Worm (Caenorhabditis elegans) whole organism, young adult: ENCODE measurements around the gene zipt-7.1.
A peak's percentile ranks its signal among the peaks of the same experiment; 100 is the strongest.

Experiments
- F23B12.7 ChIP-seq: sonication (generic microtip); optimal IDR thresholded peaks from 2 replicates; lab custom pipeline; 2017; ENCODE audit warnings: missing genetic modification characterization, mild to moderate bottlenecking, missing compliant biosample characterization, antibody characterized with exemption, moderate library complexity; ENCODE audit not compliant: insufficient read depth
- F33H1.4 ChIP-seq: fragments of 200-800 bp; sonication (Bioruptor generic); IDR thresholded peaks from 2 replicates; pipeline ENCODE4 v1.3.6; 2022; ENCODE audit warnings: missing genetic modification reagents, missing genetic modification characterization, missing compliant biosample characterization
- F39B2.1 ChIP-seq: fragments of 200-800 bp; sonication (Bioruptor generic); IDR thresholded peaks from 2 replicates; pipeline ENCODE4 v1.3.6; 2022; ENCODE audit warnings: missing genetic modification reagents, missing genetic modification characterization, missing compliant biosample characterization
- F49E8.2 ChIP-seq: sonication (generic microtip); optimal IDR thresholded peaks from 3 replicates; lab custom pipeline; 2017; ENCODE audit warnings: missing genetic modification characterization, mild to moderate bottlenecking, missing compliant biosample characterization, antibody characterized with exemption, moderate library complexity; ENCODE audit not compliant: insufficient read depth
- Y53F4B.3 ChIP-seq: fragments of 200-800 bp; sonication (Bioruptor generic); IDR thresholded peaks from 2 replicates; pipeline ENCODE4 v1.3.6; 2022; ENCODE audit warnings: missing genetic modification reagents, missing genetic modification characterization, missing compliant biosample characterization
- Y56A3A.18 ChIP-seq: fragments of 200-800 bp; sonication (Bioruptor generic); IDR thresholded peaks from 2 replicates; pipeline ENCODE4 v1.3.6; 2022; ENCODE audit warnings: missing genetic modification reagents, missing genetic modification characterization, missing compliant biosample characterization
- akir-1 ChIP-seq: fragments of 200-800 bp; sonication (Bioruptor generic); optimal IDR thresholded peaks from 2 replicates; lab custom pipeline; 2018; ENCODE audit warnings: mild to moderate bottlenecking, missing genetic modification characterization, moderate library complexity, missing compliant biosample characterization
- ama-1 ChIP-seq, 3 experiments: fragments of 150-350 bp in 1 of 3; sonication (generic microtip) in 2 of 3; optimal IDR thresholded peaks; 2 replicates each; lab custom pipeline; 2014 to 2018; ENCODE audit warnings: missing biosample characterization in 2 of 3, missing genetic modification characterization in 2 of 3, missing genetic modification reagents in 2 of 3
- aptf-2 ChIP-seq: fragments of 200-800 bp; sonication (Bioruptor generic); conservative IDR thresholded peaks from 2 replicates; pipeline ENCODE4 v1.3.6; 2022; ENCODE audit warnings: missing genetic modification reagents, missing genetic modification characterization, missing compliant biosample characterization
- aptf-3 ChIP-seq: fragments of 200-800 bp; sonication (Bioruptor generic); IDR thresholded peaks from 2 replicates; pipeline ENCODE4 v1.3.6; 2022; ENCODE audit warnings: missing genetic modification characterization, missing compliant biosample characterization
- atf-7 ChIP-seq: sonication (generic microtip); optimal IDR thresholded peaks from 2 replicates; lab custom pipeline; 2017; ENCODE audit warnings: mild to moderate bottlenecking, missing genetic modification characterization, missing compliant biosample characterization
- ceh-100 ChIP-seq: fragments of 200-800 bp; sonication (Bioruptor generic); IDR thresholded peaks from 2 replicates; pipeline ENCODE4 v1.3.6; 2022; ENCODE audit warnings: missing genetic modification reagents, missing genetic modification characterization, missing compliant biosample characterization
- ceh-40 ChIP-seq: fragments of 200-800 bp; sonication (Bioruptor generic); IDR thresholded peaks from 2 replicates; pipeline ENCODE4 v1.3.6; 2022; ENCODE audit warnings: missing genetic modification characterization, missing compliant biosample characterization
- ceh-79 ChIP-seq: sonication (generic microtip); optimal IDR thresholded peaks from 2 replicates; lab custom pipeline; 2017; ENCODE audit warnings: mild to moderate bottlenecking, missing genetic modification characterization, missing compliant biosample characterization
- ceh-91 ChIP-seq: fragments of 200-800 bp; sonication (Bioruptor generic); IDR thresholded peaks from 2 replicates; pipeline ENCODE4 v1.3.6; 2022; ENCODE audit warnings: missing genetic modification reagents, missing genetic modification characterization, missing compliant biosample characterization
- chd-7 ChIP-seq: sonication (generic microtip); optimal IDR thresholded peaks from 2 replicates; lab custom pipeline; 2016; ENCODE audit warnings: mild to moderate bottlenecking, missing genetic modification characterization, moderate library complexity, missing compliant biosample characterization
- die-1 ChIP-seq: sonication (generic microtip); optimal IDR thresholded peaks from 2 replicates; lab custom pipeline; 2016; ENCODE audit warnings: missing genotype, mild to moderate bottlenecking, missing genetic modification characterization, missing compliant biosample characterization
- dpff-1 ChIP-seq: sonication (generic microtip); optimal IDR thresholded peaks from 2 replicates; lab custom pipeline; 2017; ENCODE audit warnings: mild to moderate bottlenecking, missing genetic modification characterization, missing compliant biosample characterization
- egrh-3 ChIP-seq: fragments of 200-800 bp; sonication (Bioruptor generic); IDR thresholded peaks from 2 replicates; pipeline ENCODE4 v1.3.6; 2022; ENCODE audit warnings: missing genetic modification reagents, missing genetic modification characterization, missing compliant biosample characterization
- hrde-1 ChIP-seq: sonication (generic microtip); optimal IDR thresholded peaks from 2 replicates; lab custom pipeline; 2016; ENCODE audit warnings: missing genetic modification characterization, mild to moderate bottlenecking, missing compliant biosample characterization, moderate library complexity, missing genotype, missing genetic modification reagents, borderline replicate concordance
- let-526 ChIP-seq: fragments of 200-800 bp; sonication (Bioruptor generic); IDR thresholded peaks from 2 replicates; pipeline ENCODE4 v1.3.6; 2022; ENCODE audit warnings: missing genetic modification reagents, missing genetic modification characterization, missing compliant biosample characterization
- let-607 ChIP-seq, 2 experiments: fragments of 200-800 bp in 1 of 2; sonication (Bioruptor generic) in 1 of 2; sonication (generic microtip) in 1 of 2; optimal IDR thresholded peaks; 2 replicates each; lab custom pipeline; 2016 to 2018; ENCODE audit warnings: mild to moderate bottlenecking in 2 of 2, missing compliant biosample characterization in 2 of 2, missing genetic modification characterization in 2 of 2, moderate library complexity in 2 of 2, missing genotype in 1 of 2
- lin-40 ChIP-seq: sonication (generic microtip); optimal IDR thresholded peaks from 2 replicates; lab custom pipeline; 2016; ENCODE audit warnings: missing genetic modification characterization, mild to moderate bottlenecking, missing compliant biosample characterization, missing genotype, missing genetic modification reagents
- lin-54 ChIP-seq: fragments of 200-800 bp; sonication (Bioruptor generic); optimal IDR thresholded peaks from 2 replicates; lab custom pipeline; 2018; ENCODE audit warnings: mild to moderate bottlenecking, missing genetic modification characterization, missing compliant biosample characterization
- lsl-1 ChIP-seq: fragments of 200-800 bp; sonication (Bioruptor generic); optimal IDR thresholded peaks from 2 replicates; lab custom pipeline; 2018; ENCODE audit warnings: mild to moderate bottlenecking, missing genetic modification characterization, moderate library complexity, missing compliant biosample characterization
- madf-3 ChIP-seq: fragments of 200-800 bp; sonication (Bioruptor generic); IDR thresholded peaks from 2 replicates; pipeline ENCODE4 v1.3.6; 2022; ENCODE audit warnings: missing genetic modification reagents, missing genetic modification characterization, missing compliant biosample characterization
- madf-6 ChIP-seq: fragments of 200-800 bp; sonication (Bioruptor generic); IDR thresholded peaks from 2 replicates; pipeline ENCODE4 v1.3.6; 2022; ENCODE audit warnings: missing genetic modification reagents, missing genetic modification characterization, missing compliant biosample characterization
- mel-28 ChIP-seq: sonication (generic microtip); optimal IDR thresholded peaks from 2 replicates; lab custom pipeline; 2016; ENCODE audit warnings: borderline replicate concordance, mild to moderate bottlenecking, missing genetic modification characterization, missing compliant biosample characterization
- mxl-1 ChIP-seq: sonication (generic microtip); optimal IDR thresholded peaks from 2 replicates; lab custom pipeline; 2016; ENCODE audit warnings: missing genetic modification characterization, missing compliant biosample characterization
- nfya-1 ChIP-seq: sonication (generic microtip); optimal IDR thresholded peaks from 2 replicates; lab custom pipeline; 2017; ENCODE audit warnings: antibody characterized with exemption, missing compliant biosample characterization, missing genetic modification characterization, borderline replicate concordance; ENCODE audit not compliant: insufficient read depth
- nfyb-1 ChIP-seq: fragments of 200-800 bp; sonication (Bioruptor generic); IDR thresholded peaks from 2 replicates; pipeline ENCODE4 v1.3.6; 2022; ENCODE audit warnings: missing genetic modification reagents, missing genetic modification characterization, missing compliant biosample characterization
- nhr-120 ChIP-seq: fragments of 200-800 bp; sonication (Bioruptor generic); IDR thresholded peaks from 2 replicates; pipeline ENCODE4 v1.3.6; 2022; ENCODE audit warnings: missing genetic modification characterization, missing compliant biosample characterization
- nhr-27 ChIP-seq: fragments of 200-800 bp; sonication (Bioruptor generic); optimal IDR thresholded peaks from 2 replicates; lab custom pipeline; 2018; ENCODE audit warnings: mild to moderate bottlenecking, missing genetic modification characterization, moderate library complexity, missing compliant biosample characterization
- nhr-80 ChIP-seq: sonication (generic microtip); optimal IDR thresholded peaks from 2 replicates; lab custom pipeline; 2016; ENCODE audit warnings: missing genetic modification characterization, missing compliant biosample characterization
- pha-4 ChIP-seq: fragments of 150-350 bp; sonication (generic microtip); optimal IDR thresholded peaks from 2 replicates; lab custom pipeline; 2014; ENCODE audit warnings: missing biosample characterization, missing genetic modification reagents, missing genetic modification characterization
- rcor-1 ChIP-seq: fragments of 200-800 bp; sonication (Bioruptor generic); IDR thresholded peaks from 2 replicates; pipeline ENCODE4 v1.3.6; 2022; ENCODE audit warnings: missing genetic modification reagents, missing genetic modification characterization, missing compliant biosample characterization
- repo-1 ChIP-seq: sonication (generic microtip); optimal IDR thresholded peaks from 2 replicates; lab custom pipeline; 2017; ENCODE audit warnings: mild to moderate bottlenecking, missing genetic modification characterization, missing compliant biosample characterization
- rpc-1 ChIP-seq, 2 experiments: fragments of 150-350 bp in 1 of 2; sonication (generic microtip) in 1 of 2; optimal IDR thresholded peaks; 2 replicates each; lab custom pipeline; 2014 to 2018; ENCODE audit warnings: missing biosample characterization in 1 of 2, missing genetic modification characterization in 1 of 2, missing genetic modification reagents in 1 of 2, missing genotype in 1 of 2
- snpc-1.1 ChIP-seq: sonication (generic microtip); optimal IDR thresholded peaks from 2 replicates; lab custom pipeline; 2017; ENCODE audit warnings: missing genetic modification characterization, mild to moderate bottlenecking, missing compliant biosample characterization, antibody characterized with exemption, moderate library complexity, missing genotype, missing genetic modification reagents; ENCODE audit not compliant: insufficient read depth
- snpc-3.4 ChIP-seq: sonication (generic microtip); optimal IDR thresholded peaks from 2 replicates; lab custom pipeline; 2017; ENCODE audit warnings: missing genetic modification characterization, mild to moderate bottlenecking, missing compliant biosample characterization, antibody characterized with exemption, moderate library complexity, missing genotype, missing genetic modification reagents
- snpc-4 ChIP-seq, 5 experiments: fragments of 150-350 bp in 1 of 5; sonication (generic microtip) in 4 of 5; optimal IDR thresholded peaks; 2 replicates each; lab custom pipeline; 2014 to 2018; ENCODE audit warnings: missing genetic modification characterization in 5 of 5, missing biosample characterization in 3 of 5, antibody characterized with exemption in 2 of 5, mild to moderate bottlenecking in 2 of 5, missing compliant biosample characterization in 2 of 5, missing genotype in 2 of 5, moderate library complexity in 2 of 5, missing genetic modification reagents in 1 of 5
- tbx-9 ChIP-seq: sonication (generic microtip); optimal IDR thresholded peaks from 2 replicates; lab custom pipeline; 2016; ENCODE audit warnings: borderline replicate concordance, missing genetic modification characterization, inconsistent platforms, missing compliant biosample characterization
- unc-62 ChIP-seq: fragments of 150-350 bp; optimal IDR thresholded peaks from 2 replicates; lab custom pipeline; 2014; ENCODE audit warnings: missing biosample characterization, missing genetic modification reagents, missing genetic modification characterization

Gene zipt-7.1

ce11 chrIV:17281060-17282021 is 6.6 kb downstream of the zipt-7.1 start (continued):
- peak; percentile 72 for TF ChIP-seq snpc-1.1 (tag; lab: Kevin White, UChicago)
- peak; percentile 88 for TF ChIP-seq egrh-3 (GFP tag; lab: Robert Waterston, UW)
- TF ChIP-seq ama-1 (optimal IDR thresholded peaks at IDR 0.05; lab: Kevin White, UChicago): peak; percentile 99
- TF ChIP-seq ama-1 (GFP tag; optimal IDR thresholded peaks at IDR 0.05; lab: Kevin White, UChicago): peak; percentile 89 to 95
- TF ChIP-seq lsl-1 (GFP tag; lab: Kevin White, UChicago): peak; percentile 65
- TF ChIP-seq atf-7 (tag; lab: Kevin White, UChicago): peak; percentile 94
- peak; percentile 14 for TF ChIP-seq nhr-80 (tag; lab: Kevin White, UChicago)
- no peak for TF ChIP-seq nhr-120 (GFP tag; lab: Robert Waterston, UW)
- peak; percentile 58 for TF ChIP-seq die-1 (tag; lab: Kevin White, UChicago)
- TF ChIP-seq mxl-1: no peak
- TF ChIP-seq nhr-27 (tag; lab: Kevin White, UChicago): peak; percentile 73
- peak; percentile 29 to 46 for TF ChIP-seq let-607 (tag; optimal IDR thresholded peaks at IDR 0.05; lab: Kevin White, UChicago)
- no peak for TF ChIP-seq aptf-2 (GFP tag; lab: Robert Waterston, UW)
- peak; percentile 67 for TF ChIP-seq dpff-1 (tag; lab: Kevin White, UChicago)
- peak; percentile 70 for TF ChIP-seq ceh-40 (GFP tag; lab: Robert Waterston, UW)
- TF ChIP-seq ceh-100 (GFP tag; lab: Robert Waterston, UW): peak; percentile 79; the same call in 1 of the 2 replicates
- no peak for TF ChIP-seq rpc-1 (optimal IDR thresholded peaks at IDR 0.05; lab: Kevin White, UChicago)
- TF ChIP-seq rpc-1 (tag; optimal IDR thresholded peaks at IDR 0.05; lab: Kevin White, UChicago): no peak
- peak; percentile 6; the same call in 1 of the 2 replicates for TF ChIP-seq F33H1.4 (GFP tag; lab: Robert Waterston, UW)
- peak; percentile 76 for TF ChIP-seq madf-6 (GFP tag; lab: Robert Waterston, UW)
- TF ChIP-seq lin-54: peak; percentile 88
- no peak; the same call in 1 of the 2 replicates for TF ChIP-seq ceh-91 (GFP tag; lab: Robert Waterston, UW)
- TF ChIP-seq madf-3: peak; percentile 92; the same call in 1 of the 2 replicates
- TF ChIP-seq hrde-1 (tag; lab: Kevin White, UChicago): peak; percentile 60
- TF ChIP-seq Y56A3A.18 (GFP tag; lab: Robert Waterston, UW): peak; percentile 97
- TF ChIP-seq Y53F4B.3: no peak
- no peak for TF ChIP-seq unc-62 (GFP tag; lab: Kevin White, UChicago)
- TF ChIP-seq ceh-79: peak; percentile 82
- TF ChIP-seq chd-7 (tag; lab: Kevin White, UChicago): peak; percentile 64
- TF ChIP-seq tbx-9 (tag; lab: Kevin White, UChicago): peak; percentile 83
- 0 out of 2 replicates have a peak, but pooled peaks have one; percentile 13 for TF ChIP-seq let-526
- TF ChIP-seq snpc-3.4: peak; percentile 91
- TF ChIP-seq F39B2.1 (GFP tag; lab: Robert Waterston, UW): peak; percentile 87
- peak; percentile 82 for TF ChIP-seq lin-40 (tag; lab: Kevin White, UChicago)
- peak; percentile 97 for TF ChIP-seq repo-1 (tag; lab: Kevin White, UChicago)
- TF ChIP-seq akir-1 (GFP tag; lab: Kevin White, UChicago): no peak
- peak; percentile 89 for TF ChIP-seq nfyb-1 (GFP tag; lab: Robert Waterston, UW)
- TF ChIP-seq snpc-4 (GFP tag; optimal IDR thresholded peaks at IDR 0.05; lab: Kevin White, UChicago): peak; percentile 69
- TF ChIP-seq snpc-4 (tag; optimal IDR thresholded peaks at IDR 0.05; lab: Kevin White, UChicago): peak; percentile 69 to 93 (median 79)
- peak; percentile 73; the same call in 1 of the 2 replicates for TF ChIP-seq aptf-3 (GFP tag; lab: Robert Waterston, UW)
- peak; percentile 49 for TF ChIP-seq mel-28 (tag; lab: Kevin White, UChicago)
- no peak for TF ChIP-seq pha-4
- peak; percentile 84 for TF ChIP-seq rcor-1 (GFP tag; lab: Robert Waterston, UW)
- no peak for TF ChIP-seq nfya-1 (tag; lab: Kevin White, UChicago)
- peak; percentile 98 for TF ChIP-seq F49E8.2 (tag; lab: Kevin White, UChicago)
- TF ChIP-seq F23B12.7: peak; percentile 79
